Worm (Caenorhabditis elegans) whole organism, midembryonic: ENCODE data around the gene C26B9.1.

Experiments used
- T22C8.4 ChIP-seq: fragments of 200-800 bp; sonication (Bioruptor generic); IDR thresholded peaks from 2 replicates; pipeline ENCODE4 v1.3.6; 2022; ENCODE audit warnings: missing genetic modification characterization, missing compliant biosample characterization
- cog-1 ChIP-seq: sonication (generic microtip); optimal IDR thresholded peaks from 2 replicates; lab custom pipeline; 2016; ENCODE audit warnings: missing genetic modification characterization, missing compliant biosample characterization
- flt-1 ChIP-seq: fragments of 200-800 bp; sonication (Bioruptor generic); IDR thresholded peaks from 2 replicates; pipeline ENCODE4 v1.3.6; 2022; ENCODE audit warnings: missing genetic modification characterization, missing compliant biosample characterization
- med-1 ChIP-seq: sonication (generic microtip); optimal IDR thresholded peaks from 2 replicates; lab custom pipeline; 2017; ENCODE audit warnings: missing genetic modification characterization, mild to moderate bottlenecking, missing compliant biosample characterization, antibody characterized with exemption, missing genetic modification reagents; ENCODE audit not compliant: insufficient read depth
- ref-1 ChIP-seq: fragments of 200-800 bp; sonication (Bioruptor generic); conservative IDR thresholded peaks from 2 replicates; pipeline ENCODE4 v1.3.6; 2022; ENCODE audit warnings: missing genetic modification reagents, missing genetic modification characterization, missing compliant biosample characterization
- ztf-23 ChIP-seq: fragments of 200-800 bp; sonication (Bioruptor generic); IDR thresholded peaks from 2 replicates; pipeline ENCODE4 v1.3.6; 2022; ENCODE audit warnings: missing genetic modification reagents, missing genetic modification characterization, missing compliant biosample characterization
- ztf-29 ChIP-seq: fragments of 200-800 bp; sonication (Bioruptor generic); IDR thresholded peaks from 2 replicates; pipeline ENCODE4 v1.3.6; 2022; ENCODE audit warnings: missing genetic modification reagents, missing genetic modification characterization, missing compliant biosample characterization

ce11 chrX:5303500-5303899 lies 40.9 kb upstream of the C26B9.1 start, which contains the start of gene ags-3:
- no peak for TF ChIP-seq T22C8.4
- TF ChIP-seq flt-1 (GFP tag; lab: Robert Waterston, UW), result no peak
- TF ChIP-seq ztf-23 (GFP tag; lab: Robert Waterston, UW), result no peak
- no peak for TF ChIP-seq cog-1 (tag; lab: Kevin White, UChicago)
- TF ChIP-seq med-1 (GFP tag; lab: Kevin White, UChicago), result no peak
- no peak for TF ChIP-seq ref-1 (GFP tag; lab: Robert Waterston, UW)
- no peak for TF ChIP-seq ztf-29 (GFP tag; lab: Robert Waterston, UW)
